Worm (Caenorhabditis elegans): ENCODE results near the gene C52B9.10.
A peak's percentile ranks its signal among the peaks of the same experiment; 100 is the strongest.

Gene C52B9.10

ce11 chrX:4246237-4246697, 27.4 kb upstream of the C52B9.10 start:
- TF ChIP-seq K02D7.2 (tag; optimal IDR thresholded peaks at IDR 0.05) (no peak), mec-3 (tag; optimal IDR thresholded peaks at IDR 0.05; ENCODE audit: borderline replicate concordance) (no peak), hlh-15 (tag; optimal IDR thresholded peaks at IDR 0.05) (no peak), C08G9.2 (tag; optimal IDR thresholded peaks at IDR 0.05) (no peak), pha-4 (tag; optimal IDR thresholded peaks at IDR 0.05) (no peak), eyg-1 (tag; optimal IDR thresholded peaks at IDR 0.05) (no peak), sdc-2 (tag; optimal IDR thresholded peaks at IDR 0.05) (no peak), ztf-16 (tag; optimal IDR thresholded peaks at IDR 0.05) (no peak)

DNA sequence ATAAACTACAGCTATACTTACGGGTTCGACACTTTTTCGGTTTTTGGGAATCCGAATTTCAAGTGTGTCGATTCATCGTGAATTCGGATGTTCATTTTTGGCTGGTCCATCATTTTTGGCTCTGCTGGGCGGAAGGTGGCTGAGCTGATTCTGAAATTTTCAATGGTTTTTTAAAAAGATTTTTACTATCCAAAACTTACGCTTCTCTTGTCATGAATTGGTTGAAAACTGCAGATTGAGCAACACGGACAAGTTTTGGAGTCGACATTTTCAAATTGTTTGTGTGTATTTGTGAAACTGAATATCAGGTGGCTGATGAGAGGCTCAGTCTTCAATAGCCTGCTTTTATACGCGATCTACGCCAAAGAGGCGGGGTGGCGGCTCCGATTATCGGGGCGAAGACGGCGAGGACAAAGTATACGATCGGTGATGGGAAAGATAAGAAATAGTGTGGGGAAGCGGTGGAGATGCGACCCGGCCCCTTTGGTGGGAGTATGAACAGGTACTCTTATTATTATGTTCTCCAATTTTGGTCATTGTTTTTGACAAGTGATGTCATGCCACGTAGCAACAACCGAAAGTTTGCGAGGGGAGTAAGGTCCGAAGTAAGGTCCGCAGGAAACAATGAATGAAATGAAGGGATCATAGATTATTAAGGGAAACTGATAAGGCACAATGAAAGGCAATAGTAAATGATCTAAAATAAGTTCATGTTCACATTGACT, 26.7 kb upstream of the C52B9.10 start, which contains the start of gene F48D6.4:
Gene F48D6.4 (minus strand): TSS at position 346 of the 725 bp plus-strand sequence.
- TF ChIP-seq elt-2 (tag; optimal IDR thresholded peaks at IDR 0.05) (peak; percentile 55), K09A11.1 (tag; optimal IDR thresholded peaks at IDR 0.05; ENCODE audit: insufficient read depth) (no peak)

ce11 chrX:4248417-4248816, 25.3 kb upstream of the C52B9.10 start:
- TF ChIP-seq rnt-1 (tag; optimal IDR thresholded peaks at IDR 0.05), result no peak
- no peak for TF ChIP-seq ceh-19 (GFP tag; optimal IDR thresholded peaks at IDR 0.05)
- no peak for TF ChIP-seq elt-4 (tag; optimal IDR thresholded peaks at IDR 0.05)
- TF ChIP-seq tbx-2 (tag; optimal IDR thresholded peaks at IDR 0.05), result no peak
- TF ChIP-seq pha-4 (tag; optimal IDR thresholded peaks at IDR 0.05), result no peak
- TF ChIP-seq sox-4 (tag; optimal IDR thresholded peaks at IDR 0.05), result no peak
- no peak for TF ChIP-seq K09A11.1 (tag; optimal IDR thresholded peaks at IDR 0.05; ENCODE audit: insufficient read depth)
- no peak for TF ChIP-seq nhr-11 (tag; optimal IDR thresholded peaks at IDR 0.05)

DNA sequence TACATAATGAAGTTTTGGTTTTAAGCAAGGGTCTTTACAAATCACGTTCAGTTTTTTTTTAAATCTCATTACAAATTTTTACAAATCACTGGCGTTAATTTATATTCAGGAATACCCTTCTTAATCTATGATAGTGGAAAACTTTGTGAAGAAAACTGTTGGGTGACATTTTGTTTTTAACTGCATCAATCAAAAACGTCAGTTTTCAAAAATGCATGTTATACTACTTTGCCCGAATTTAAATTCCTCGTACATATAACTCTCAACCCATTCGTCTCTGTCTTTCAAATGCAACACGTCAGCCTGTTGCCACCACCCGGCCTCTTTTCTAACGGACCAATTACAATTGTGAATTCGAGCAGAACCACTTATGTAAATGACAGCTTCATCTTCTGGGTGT, 24.8 kb upstream of the C52B9.10 start, which contains the start of gene hlh-13:
Gene hlh-13 (plus strand): TSS at position 301 of the 400 bp plus-strand sequence.
- TF ChIP-seq eyg-1 (tag; optimal IDR thresholded peaks at IDR 0.05) (no peak), ceh-9 (tag; optimal IDR thresholded peaks at IDR 0.05) (no peak), pag-3 (tag; optimal IDR thresholded peaks at IDR 0.05; ENCODE audit: borderline replicate concordance) (no peak), ceh-19 (GFP tag; optimal IDR thresholded peaks at IDR 0.05) (no peak), ceh-22 (tag; optimal IDR thresholded peaks at IDR 0.05) (no peak), elt-2 (tag; optimal IDR thresholded peaks at IDR 0.05) (no peak)

- TF ChIP-seq lin-11 (tag; optimal IDR thresholded peaks at IDR 0.05) (no peak), elt-4 (tag; optimal IDR thresholded peaks at IDR 0.05) (no peak), fkh-6 (tag; optimal IDR thresholded peaks at IDR 0.05) (no peak), sox-4 (tag; optimal IDR thresholded peaks at IDR 0.05) (no peak), lim-6 (tag; optimal IDR thresholded peaks at IDR 0.05) (no peak), elt-2 (tag; optimal IDR thresholded peaks at IDR 0.05) (no peak), pha-4 (tag; optimal IDR thresholded peaks at IDR 0.05) (no peak), ceh-19 (GFP tag; optimal IDR thresholded peaks at IDR 0.05) (no peak), eyg-1 (tag; optimal IDR thresholded peaks at IDR 0.05) (no peak)
Measured at ce11 chrX:4252047-4252446, 21.7 kb upstream of the C52B9.10 start, which contains the start of gene srv-5. Gene srv-5 (plus strand): TSS chrX:4252347.

- no peak for TF ChIP-seq rnt-1 (tag; optimal IDR thresholded peaks at IDR 0.05)
- peak; percentile 55 for TF ChIP-seq ceh-48 (tag; optimal IDR thresholded peaks at IDR 0.05)
- TF ChIP-seq ceh-2 (tag; optimal IDR thresholded peaks at IDR 0.05), result peak; percentile 37
- TF ChIP-seq fkh-6 (tag; optimal IDR thresholded peaks at IDR 0.05), result no peak
- TF ChIP-seq elt-2 (tag; optimal IDR thresholded peaks at IDR 0.05), result peak; percentile 5
- TF ChIP-seq hlh-6 (tag; optimal IDR thresholded peaks at IDR 0.05), result no peak
- no peak for TF ChIP-seq pqm-1 (tag; optimal IDR thresholded peaks at IDR 0.05)
- TF ChIP-seq hlh-15 (tag; optimal IDR thresholded peaks at IDR 0.05), result no peak
- TF ChIP-seq F13H6.1 (tag; optimal IDR thresholded peaks at IDR 0.05), result no peak
- TF ChIP-seq hlh-13 (GFP tag; optimal IDR thresholded peaks at IDR 0.05), result no peak
- TF ChIP-seq K09A11.1 (tag; optimal IDR thresholded peaks at IDR 0.05; ENCODE audit: insufficient read depth), result no peak
- no peak for TF ChIP-seq fax-1 (tag; optimal IDR thresholded peaks at IDR 0.05)
- TF ChIP-seq K02D7.2 (tag; optimal IDR thresholded peaks at IDR 0.05), result no peak
- no peak for TF ChIP-seq dmd-4 (tag; optimal IDR thresholded peaks at IDR 0.05; ENCODE audit: borderline replicate concordance)
- TF ChIP-seq unc-42 (tag; optimal IDR thresholded peaks at IDR 0.05), result peak; percentile 20
- no peak for TF ChIP-seq pha-4 (tag; optimal IDR thresholded peaks at IDR 0.05)
- TF ChIP-seq ceh-9 (tag; optimal IDR thresholded peaks at IDR 0.05), result no peak
- no peak for TF ChIP-seq ceh-19 (GFP tag; optimal IDR thresholded peaks at IDR 0.05)
- peak; percentile 2 for TF ChIP-seq nfya-1 (tag; optimal IDR thresholded peaks at IDR 0.05)
- peak; percentile 60 for TF ChIP-seq ceh-31 (tag; optimal IDR thresholded peaks at IDR 0.05)
- peak; percentile 18 for TF ChIP-seq C08G9.2 (tag; optimal IDR thresholded peaks at IDR 0.05)
- no peak for TF ChIP-seq sox-2 (GFP tag; IDR thresholded peaks at IDR 0.05)
- TF ChIP-seq tbx-2 (tag; optimal IDR thresholded peaks at IDR 0.05), result peak; percentile 29
- peak; percentile 37 for TF ChIP-seq ets-4 (tag; optimal IDR thresholded peaks at IDR 0.05)
- no peak for TF ChIP-seq npax-4 (tag; optimal IDR thresholded peaks at IDR 0.05)
- no peak for TF ChIP-seq zip-5 (tag; optimal IDR thresholded peaks at IDR 0.05)
Measured at ce11 chrX:4254782-4255181, 18.9 kb upstream of the C52B9.10 start, which contains the start of gene taf-11.1. Gene taf-11.1 (plus strand): TSS chrX:4255170.
